Worm (Caenorhabditis elegans) whole organism, mixed stage, embryonic: Measurements from ENCODE around the gene Y66D12A.16.

Experiments
- ceh-39 ChIP-seq: fragments of 150-350 bp; optimal IDR thresholded peaks from 2 replicates; lab custom pipeline; 2014; ENCODE audit warnings: missing biosample characterization, missing genetic modification characterization
- ceh-83 ChIP-seq: fragments of 200-800 bp; sonication (Bioruptor generic); optimal IDR thresholded peaks from 2 replicates; lab custom pipeline; 2018; ENCODE audit warnings: mild to moderate bottlenecking, missing genetic modification characterization, missing compliant biosample characterization
- ces-1 ChIP-seq: fragments of 150-350 bp; optimal IDR thresholded peaks from 2 replicates; lab custom pipeline; 2014; ENCODE audit warnings: missing biosample characterization, missing genetic modification reagents, missing genetic modification characterization
- cnd-1 ChIP-seq: fragments of 200-800 bp; sonication (Bioruptor generic); optimal IDR thresholded peaks from 2 replicates; lab custom pipeline; 2018; ENCODE audit warnings: mild to moderate bottlenecking, missing genetic modification characterization, missing compliant biosample characterization
- elt-1 ChIP-seq: sonication (generic microtip); optimal IDR thresholded peaks from 2 replicates; lab custom pipeline; 2017; ENCODE audit warnings: missing genetic modification characterization, mild to moderate bottlenecking, missing compliant biosample characterization, antibody characterized with exemption, moderate library complexity, borderline replicate concordance; ENCODE audit not compliant: insufficient read depth
- elt-3 ChIP-seq: fragments of 150-350 bp; optimal IDR thresholded peaks from 2 replicates; lab custom pipeline; 2014; ENCODE audit warnings: missing biosample characterization, missing genetic modification characterization
- ham-2 ChIP-seq: fragments of 200-800 bp; sonication (Bioruptor generic); optimal IDR thresholded peaks from 2 replicates; lab custom pipeline; 2018; ENCODE audit warnings: mild to moderate bottlenecking, missing genetic modification characterization, missing compliant biosample characterization
- hlh-1 ChIP-seq: fragments of 150-350 bp; optimal IDR thresholded peaks from 2 replicates; lab custom pipeline; 2014; ENCODE audit warnings: missing biosample characterization, missing genetic modification reagents, missing genetic modification characterization
- lin-32 ChIP-seq: fragments of 200-800 bp; sonication (Bioruptor generic); optimal IDR thresholded peaks from 2 replicates; lab custom pipeline; 2018; ENCODE audit warnings: mild to moderate bottlenecking, missing genetic modification characterization, missing compliant biosample characterization
- lsy-2 ChIP-seq: fragments of 150-350 bp; optimal IDR thresholded peaks from 2 replicates; lab custom pipeline; 2014; ENCODE audit warnings: missing biosample characterization, missing genetic modification characterization
- mab-5 ChIP-seq: fragments of 150-350 bp; optimal IDR thresholded peaks from 2 replicates; lab custom pipeline; 2014; ENCODE audit warnings: missing biosample characterization, missing genetic modification characterization
- mep-1 ChIP-seq: fragments of 150-350 bp; optimal IDR thresholded peaks from 2 replicates; lab custom pipeline; 2017; ENCODE audit warnings: missing biosample characterization, missing genetic modification reagents, missing genetic modification characterization, inconsistent platforms
- mls-2 ChIP-seq: sonication (generic microtip); optimal IDR thresholded peaks from 2 replicates; lab custom pipeline; 2016; ENCODE audit warnings: mild to moderate bottlenecking, missing genetic modification characterization, moderate library complexity, missing compliant biosample characterization
- nhr-12 ChIP-seq: fragments of 150-350 bp; optimal IDR thresholded peaks from 2 replicates; lab custom pipeline; 2014; ENCODE audit warnings: missing biosample characterization, missing genetic modification characterization
- nhr-237 ChIP-seq: fragments of 150-350 bp; optimal IDR thresholded peaks from 2 replicates; lab custom pipeline; 2014; ENCODE audit warnings: missing biosample characterization, missing genetic modification characterization
- nhr-76 ChIP-seq: sonication (generic microtip); optimal IDR thresholded peaks from 2 replicates; lab custom pipeline; 2017; ENCODE audit warnings: missing biosample characterization, missing genetic modification characterization
- pha-4 ChIP-seq: fragments of 150-350 bp; optimal IDR thresholded peaks from 2 replicates; lab custom pipeline; 2018; ENCODE audit warnings: missing biosample characterization, missing genetic modification reagents, missing genetic modification characterization
- snpc-4 ChIP-seq: fragments of 150-350 bp; optimal IDR thresholded peaks from 2 replicates; lab custom pipeline; 2014; ENCODE audit warnings: missing biosample characterization, missing genetic modification characterization
- sptf-1 ChIP-seq: sonication (generic microtip); optimal IDR thresholded peaks from 2 replicates; lab custom pipeline; 2017; ENCODE audit warnings: mild to moderate bottlenecking, missing genetic modification characterization, moderate library complexity, missing compliant biosample characterization
- tbx-8 ChIP-seq: fragments of 200-800 bp; sonication (Bioruptor generic); optimal IDR thresholded peaks from 2 replicates; lab custom pipeline; 2018; ENCODE audit warnings: mild to moderate bottlenecking, missing genetic modification characterization, moderate library complexity, missing compliant biosample characterization
- unc-120 ChIP-seq: sonication (generic microtip); optimal IDR thresholded peaks from 2 replicates; lab custom pipeline; 2017; ENCODE audit warnings: missing genetic modification characterization, missing compliant biosample characterization; ENCODE audit not compliant: poor library complexity, severe bottlenecking
- unc-62 ChIP-seq: fragments of 150-350 bp; optimal IDR thresholded peaks from 2 replicates; lab custom pipeline; 2014; ENCODE audit warnings: missing biosample characterization, missing genetic modification reagents, missing genetic modification characterization
- zip-8 ChIP-seq: fragments of 150-350 bp; optimal IDR thresholded peaks from 2 replicates; lab custom pipeline; 2014; ENCODE audit warnings: missing biosample characterization, missing genetic modification characterization

Gene Y66D12A.16

ce11 chrIII:11561597-11561996, 38.2 kb downstream of the Y66D12A.16 start:
- TF ChIP-seq sptf-1 (tag; lab: Kevin White, UChicago) (no peak), nhr-12 (no peak), elt-3 (tag; lab: Kevin White, UChicago) (no peak), pha-4 (tag; lab: Kevin White, UChicago) (no peak), mep-1 (tag; lab: Kevin White, UChicago) (no peak), mab-5 (tag; lab: Kevin White, UChicago) (no peak), ces-1 (GFP tag; lab: Kevin White, UChicago) (no peak), lin-32 (GFP tag; lab: Kevin White, UChicago) (no peak)

ce11 chrIII:11563417-11563949, 40.1 kb downstream of the Y66D12A.16 start, which contains the start of gene Y66D12A.11:
Gene Y66D12A.11 (plus strand): TSS chrIII:11563467.
- TF ChIP-seq snpc-4 (tag; lab: Kevin White, UChicago) (no peak), unc-62 (GFP tag; lab: Kevin White, UChicago) (no peak), elt-1 (tag; lab: Kevin White, UChicago) (no peak)

- TF ChIP-seq ham-2 (GFP tag; lab: Kevin White, UChicago): no peak
- no peak for TF ChIP-seq cnd-1 (tag; lab: Kevin White, UChicago)
- no peak for TF ChIP-seq mls-2 (tag; lab: Kevin White, UChicago)
- TF ChIP-seq ceh-39 (tag; lab: Kevin White, UChicago): peak; percentile 7
- TF ChIP-seq unc-120: no peak
- peak; percentile 51 for TF ChIP-seq mep-1 (tag; lab: Kevin White, UChicago)
- peak; percentile 22 for TF ChIP-seq nhr-237 (tag; lab: Kevin White, UChicago)
- peak; percentile 13 for TF ChIP-seq lsy-2
- TF ChIP-seq ces-1 (GFP tag; lab: Kevin White, UChicago): peak; percentile 41
- TF ChIP-seq, all 35 proteins: peak for 5
These were observed 42.2 kb downstream of the Y66D12A.16 start, which contains the start of gene Y66D12A.10 for ce11 chrIII:11565602-11566001. Gene Y66D12A.10 (plus strand): TSS chrIII:11565874.

ce11 chrIII:11567837-11568236, 44.5 kb downstream of the Y66D12A.16 start, which contains the start of gene psme-3:
Gene psme-3 (plus strand): TSS chrIII:11568137.
- TF ChIP-seq ces-1 (GFP tag; lab: Kevin White, UChicago): no peak
- no peak for TF ChIP-seq nhr-76 (tag; lab: Kevin White, UChicago)
- no peak for TF ChIP-seq ceh-83 (GFP tag; lab: Kevin White, UChicago)
- TF ChIP-seq elt-3 (tag; lab: Kevin White, UChicago): no peak
- no peak for TF ChIP-seq snpc-4 (tag; lab: Kevin White, UChicago)
- no peak for TF ChIP-seq hlh-1 (tag; lab: Kevin White, UChicago)
- TF ChIP-seq, all 35 proteins: peak for 0

DNA sequence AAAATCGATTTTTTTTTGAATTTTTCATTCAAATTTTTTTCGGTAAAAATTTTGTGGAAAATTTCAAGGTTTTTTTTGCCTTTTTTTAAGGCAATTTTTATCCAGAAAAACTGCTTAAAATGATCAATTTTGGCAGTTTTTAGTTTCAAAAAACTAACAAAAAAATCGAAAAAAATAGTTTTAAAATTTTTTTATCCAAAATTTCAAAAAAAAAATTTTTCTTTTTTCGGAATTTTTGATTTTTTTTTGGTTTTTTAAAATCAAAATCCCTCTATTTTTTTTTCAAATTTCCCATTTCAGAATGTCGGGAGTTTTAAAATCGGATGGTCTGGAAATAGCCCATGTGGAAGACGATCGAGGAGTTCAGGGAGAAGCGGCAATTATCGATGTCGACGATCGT, 50.6 kb downstream of the Y66D12A.16 start, which contains the start of gene Y66D12A.8:
Y66D12A.8 (plus strand) TSS at position 301 of the 400 bp plus-strand sequence.
- TF ChIP-seq zip-8 (tag; lab: Kevin White, UChicago) (no peak), pha-4 (tag; lab: Kevin White, UChicago) (no peak), tbx-8 (GFP tag; lab: Kevin White, UChicago) (no peak)
